Fruit fly (Drosophila melanogaster) whole organism, wandering third instar larva: ENCODE results near the gene tplus3b.

Experiments used
- Abd-B ChIP-seq: fragments of >200 bp; optimal IDR thresholded peaks from 2 replicates; lab custom pipeline; 2017; ENCODE audit warnings: missing biosample characterization, missing genetic modification characterization
- CG9705 ChIP-seq: fragments of 200-800 bp; sonication (Bioruptor generic); optimal IDR thresholded peaks from 2 replicates; lab custom pipeline; 2018; ENCODE audit warnings: missing biosample characterization, mild to moderate bottlenecking, missing genetic modification characterization
- CrebA ChIP-seq: fragments of 200-800 bp; sonication (Bioruptor generic); optimal IDR thresholded peaks from 2 replicates; lab custom pipeline; 2016; ENCODE audit warnings: missing biosample characterization, mild to moderate bottlenecking, missing genetic modification characterization, borderline replicate concordance
- Dfd ChIP-seq: fragments of >200 bp; optimal IDR thresholded peaks from 2 replicates; lab custom pipeline; 2017; ENCODE audit warnings: missing biosample characterization, missing genetic modification characterization
- Dif ChIP-seq: fragments of 200-275, 200-300 bp; sonication (Bioruptor generic); optimal IDR thresholded peaks from 2 replicates; lab custom pipeline; 2018; ENCODE audit warnings: missing biosample characterization, missing genetic modification characterization; ENCODE audit not compliant: partially characterized antibody
- GATAd ChIP-seq: sonication (Bioruptor generic); optimal IDR thresholded peaks from 2 replicates; lab custom pipeline; 2016; ENCODE audit warnings: missing biosample characterization, missing genetic modification characterization
- HLH106 ChIP-seq: fragments of 200-800 bp; optimal IDR thresholded peaks from 3 replicates; lab custom pipeline; 2019; ENCODE audit warnings: missing biosample characterization, mild to moderate bottlenecking, missing genetic modification characterization, moderate library complexity
- Hnf4 ChIP-seq: fragments of 200-800 bp; sonication (Bioruptor generic); optimal IDR thresholded peaks from 2 replicates; lab custom pipeline; 2016; ENCODE audit warnings: missing biosample characterization, mild to moderate bottlenecking, missing genetic modification characterization
- Hr78 ChIP-seq: fragments of >200 bp; optimal IDR thresholded peaks from 2 replicates; lab custom pipeline; 2017; ENCODE audit warnings: missing biosample characterization, missing genetic modification characterization
- Hr83 ChIP-seq: fragments of 200-300 bp; sonication (Bioruptor generic); optimal IDR thresholded peaks from 2 replicates; lab custom pipeline; 2016; ENCODE audit warnings: missing biosample characterization, mild to moderate bottlenecking, missing genetic modification characterization, moderate library complexity; ENCODE audit not compliant: poor library complexity, severe bottlenecking
- Mio ChIP-seq: sonication (Bioruptor generic); optimal IDR thresholded peaks from 2 replicates; lab custom pipeline; 2016; ENCODE audit warnings: missing biosample characterization, missing genetic modification characterization
- Myc ChIP-seq: fragments of >200 bp; optimal IDR thresholded peaks from 2 replicates; lab custom pipeline; 2017
- N ChIP-seq: fragments of >200 bp; optimal IDR thresholded peaks from 2 replicates; lab custom pipeline; 2018; ENCODE audit warnings: missing biosample characterization, missing external identifiers, missing genetic modification characterization
- OdsH ChIP-seq: fragments of 200-800 bp; sonication (Bioruptor generic); optimal IDR thresholded peaks from 2 replicates; lab custom pipeline; 2016; ENCODE audit warnings: missing biosample characterization, mild to moderate bottlenecking, missing genetic modification characterization
- Rel ChIP-seq, 2 experiments: fragments of 200-800 bp; sonication (Bioruptor generic) in 1 of 2; optimal IDR thresholded peaks; 2 replicates in 1 of 2; 3 replicates in 1 of 2; lab custom pipeline; 2016 to 2019; ENCODE audit warnings: mild to moderate bottlenecking in 2 of 2, missing biosample characterization in 2 of 2, missing genetic modification characterization in 2 of 2, moderate library complexity in 1 of 2
- Sp1 ChIP-seq: fragments of 200-800 bp; sonication (Bioruptor generic); optimal IDR thresholded peaks from 3 replicates; lab custom pipeline; 2019; ENCODE audit warnings: missing biosample characterization, mild to moderate bottlenecking, missing genetic modification characterization, moderate library complexity
- Vsx2 ChIP-seq: fragments of 200-300, 225-300 bp; sonication (Bioruptor generic); optimal IDR thresholded peaks from 2 replicates; lab custom pipeline; 2018; ENCODE audit warnings: missing biosample characterization, missing genetic modification characterization; ENCODE audit not compliant: partially characterized antibody
- br ChIP-seq: fragments of 200-800 bp; sonication (Bioruptor generic); optimal IDR thresholded peaks from 2 replicates; lab custom pipeline; 2016; ENCODE audit warnings: missing biosample characterization, missing genetic modification characterization
- brk ChIP-seq: fragments of 200-800 bp; sonication (Bioruptor generic); optimal IDR thresholded peaks from 2 replicates; lab custom pipeline; 2016; ENCODE audit warnings: missing biosample characterization, mild to moderate bottlenecking, missing genetic modification characterization
- dsf ChIP-seq: sonication (Bioruptor generic); optimal IDR thresholded peaks from 2 replicates; lab custom pipeline; 2016; ENCODE audit warnings: missing biosample characterization, missing genetic modification characterization, borderline replicate concordance
- foxo ChIP-seq, 2 experiments: fragments of 200-800 bp; sonication (Bioruptor generic); optimal IDR thresholded peaks; 2 replicates in 1 of 2; 3 replicates in 1 of 2; lab custom pipeline; 2016 to 2017; ENCODE audit warnings: missing biosample characterization in 2 of 2, missing genetic modification characterization in 2 of 2
- fru ChIP-seq: fragments of 200-800 bp; sonication (Bioruptor generic); optimal IDR thresholded peaks from 3 replicates; lab custom pipeline; 2016; ENCODE audit warnings: missing biosample characterization, mild to moderate bottlenecking, missing genetic modification characterization
- h ChIP-seq: fragments of 200-800 bp; sonication (Bioruptor generic); optimal IDR thresholded peaks from 3 replicates; lab custom pipeline; 2016; ENCODE audit warnings: missing biosample characterization, mild to moderate bottlenecking, missing genetic modification characterization
- jim ChIP-seq: fragments of 175-275, 200-325 bp; sonication (Bioruptor generic); optimal IDR thresholded peaks from 2 replicates; lab custom pipeline; 2016; ENCODE audit warnings: missing biosample characterization, mild to moderate bottlenecking, missing genetic modification characterization
- lola ChIP-seq: fragments of >200 bp; optimal IDR thresholded peaks from 2 replicates; lab custom pipeline; 2017; ENCODE audit warnings: missing biosample characterization, missing genetic modification characterization
- pan ChIP-seq: fragments of >200 bp; optimal IDR thresholded peaks from 2 replicates; lab custom pipeline; 2017
- psq ChIP-seq: fragments of 200-800 bp; sonication (Bioruptor generic); optimal IDR thresholded peaks from 3 replicates; lab custom pipeline; 2017; ENCODE audit warnings: missing biosample characterization, mild to moderate bottlenecking, missing genetic modification characterization, moderate library complexity
- rgr ChIP-seq: fragments of 200-800 bp; sonication (Bioruptor generic); optimal IDR thresholded peaks from 3 replicates; lab custom pipeline; 2016; ENCODE audit warnings: missing biosample characterization, mild to moderate bottlenecking, missing genetic modification characterization
- sv ChIP-seq: fragments of 200-800 bp; sonication (Bioruptor generic); optimal IDR thresholded peaks from 3 replicates; lab custom pipeline; 2016; ENCODE audit warnings: missing biosample characterization, missing genetic modification characterization
- tai ChIP-seq: sonication (Bioruptor generic); optimal IDR thresholded peaks from 2 replicates; lab custom pipeline; 2016; ENCODE audit warnings: missing biosample characterization, missing genetic modification characterization
- usp ChIP-seq: fragments of >200 bp; optimal IDR thresholded peaks from 2 replicates; lab custom pipeline; 2017; ENCODE audit warnings: missing biosample characterization, missing genetic modification characterization
- woc ChIP-seq: sonication (Bioruptor generic); optimal IDR thresholded peaks from 2 replicates; lab custom pipeline; 2016; ENCODE audit warnings: missing biosample characterization, mild to moderate bottlenecking, missing genetic modification characterization

tplus3b gene

dm6 chr2L:22132984-22133383, 28.8 kb upstream of the tplus3b start:
- TF ChIP-seq Hr83 (GFP tag; lab: Kevin White, UChicago), result no peak
- TF ChIP-seq foxo (GFP tag; optimal IDR thresholded peaks at IDR 0.05; lab: Kevin White, UChicago), result no peak
- no peak for TF ChIP-seq Sp1
- no peak for TF ChIP-seq woc (GFP tag; lab: Kevin White, UChicago)
- no peak for TF ChIP-seq h (GFP tag; lab: Kevin White, UChicago)
- TF ChIP-seq br (GFP tag; lab: Kevin White, UChicago), result no peak
- no peak for TF ChIP-seq Hr78 (GFP tag; lab: Kevin White, UChicago)
- no peak for TF ChIP-seq Vsx2
- TF ChIP-seq Mio (GFP tag; lab: Kevin White, UChicago), result no peak
- no peak for TF ChIP-seq GATAd (GFP tag; lab: Kevin White, UChicago)

dm6 chr2L:22131171-22131675, 27.0 kb upstream of the tplus3b start, which contains the start of gene CG42748:
TSS of gene CG42748 (plus strand) at chr2L:22131221.
- TF ChIP-seq woc (GFP tag; lab: Kevin White, UChicago) (peak; percentile 11), dsf (GFP tag; lab: Kevin White, UChicago) (no peak), HLH106 (tag; lab: Kevin White, UChicago) (peak; percentile 30), foxo (GFP tag; optimal IDR thresholded peaks at IDR 0.05; lab: Kevin White, UChicago) (peak in 1 of 2 experiments; percentile 29)

DNA sequence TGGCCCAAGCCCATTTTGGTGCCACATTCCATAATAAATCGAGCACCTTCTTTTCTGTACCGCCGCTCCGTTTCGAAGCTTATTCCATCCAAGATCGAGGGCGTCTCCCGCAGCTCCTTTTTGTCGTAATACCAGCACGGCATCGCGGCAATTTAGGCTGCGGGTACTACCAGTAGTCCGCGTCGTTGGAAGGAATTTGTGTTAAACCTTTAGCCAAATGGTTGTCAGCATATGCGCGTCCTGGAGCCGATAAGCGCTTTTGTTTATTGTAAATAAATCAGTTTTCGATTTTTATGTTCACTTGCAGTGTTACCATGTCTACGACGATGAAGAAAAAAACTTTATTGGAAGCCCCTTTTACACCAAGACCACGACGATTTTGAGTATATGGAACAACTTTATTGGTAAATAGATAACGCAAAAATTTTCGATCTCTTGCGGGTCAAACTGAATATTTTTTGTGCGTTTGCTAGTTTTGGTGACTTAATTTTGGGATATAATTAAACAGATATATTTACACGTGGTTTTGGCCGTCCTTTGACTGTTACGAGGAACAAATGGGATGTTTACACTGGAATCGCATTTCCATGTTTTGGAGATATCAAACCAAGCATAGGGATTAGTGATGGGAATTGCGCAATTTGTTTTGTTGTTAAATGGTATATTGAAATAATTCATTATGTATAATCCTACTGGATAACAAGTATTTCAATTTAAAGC, 25.5 kb upstream of the tplus3b start, which contains the start of gene CycK:
Gene CycK (minus strand): TSS at position 562 of the 720 bp plus-strand sequence.
- TF ChIP-seq brk (no peak), OdsH (GFP tag; lab: Kevin White, UChicago) (no peak), Sp1 (no peak), CrebA (no peak), GATAd (GFP tag; lab: Kevin White, UChicago) (no peak), Dfd (GFP tag; lab: Kevin White, UChicago) (no peak), foxo (GFP tag; optimal IDR thresholded peaks at IDR 0.05; lab: Kevin White, UChicago) (peak in 1 of 2 experiments; percentile 3), sv (no peak), Myc (lab: Kevin White, UChicago) (peak; percentile 53), Hnf4 (GFP tag; lab: Kevin White, UChicago) (peak; percentile 32), N (peak; percentile 65), Vsx2 (no peak), fru (GFP tag; lab: Kevin White, UChicago) (no peak), dsf (GFP tag; lab: Kevin White, UChicago) (no peak), Hr78 (GFP tag; lab: Kevin White, UChicago) (no peak), br (GFP tag; lab: Kevin White, UChicago) (no peak), Rel (GFP tag; optimal IDR thresholded peaks at IDR 0.05; lab: Kevin White, UChicago) (no peak), Rel (tag; optimal IDR thresholded peaks at IDR 0.05; lab: Kevin White, UChicago) (peak; percentile 8), HLH106 (tag; lab: Kevin White, UChicago) (peak; percentile 43), psq (GFP tag; lab: Kevin White, UChicago) (no peak), woc (GFP tag; lab: Kevin White, UChicago) (peak; percentile 74), jim (no peak), lola (GFP tag; lab: Kevin White, UChicago) (no peak), usp (GFP tag; lab: Kevin White, UChicago) (no peak), tai (GFP tag; lab: Kevin White, UChicago) (no peak), Mio (GFP tag; lab: Kevin White, UChicago) (no peak), Hr83 (GFP tag; lab: Kevin White, UChicago) (no peak), CG9705 (GFP tag; lab: Kevin White, UChicago) (no peak), Dif (GFP tag; lab: Kevin White, UChicago) (no peak)

- TF ChIP-seq Rel (GFP tag; optimal IDR thresholded peaks at IDR 0.05; lab: Kevin White, UChicago), result no peak
- no peak for TF ChIP-seq Rel (tag; optimal IDR thresholded peaks at IDR 0.05; lab: Kevin White, UChicago)
- TF ChIP-seq rgr, result no peak
- TF ChIP-seq br (GFP tag; lab: Kevin White, UChicago), result no peak
- no peak for TF ChIP-seq tai (GFP tag; lab: Kevin White, UChicago)
- TF ChIP-seq Abd-B (GFP tag; lab: Kevin White, UChicago), result no peak
- no peak for TF ChIP-seq OdsH (GFP tag; lab: Kevin White, UChicago)
- no peak for TF ChIP-seq pan
- peak; percentile 92 for TF ChIP-seq lola (GFP tag; lab: Kevin White, UChicago)
- peak; percentile 11 for TF ChIP-seq Myc (lab: Kevin White, UChicago)
- TF ChIP-seq Sp1, result no peak
- peak; percentile 70 for TF ChIP-seq Hr78 (GFP tag; lab: Kevin White, UChicago)
- no peak for TF ChIP-seq GATAd (GFP tag; lab: Kevin White, UChicago)
- TF ChIP-seq woc (GFP tag; lab: Kevin White, UChicago), result peak; percentile 63
- TF ChIP-seq sv, result no peak
- TF ChIP-seq usp (GFP tag; lab: Kevin White, UChicago), result no peak
- TF ChIP-seq brk, result no peak
- TF ChIP-seq Hnf4 (GFP tag; lab: Kevin White, UChicago), result no peak
- peak; percentile 92 for TF ChIP-seq N
- peak; percentile 25 for TF ChIP-seq HLH106 (tag; lab: Kevin White, UChicago)
- TF ChIP-seq Mio (GFP tag; lab: Kevin White, UChicago), result no peak
Observed at dm6 chr2L:22121651-22122165, 17.5 kb upstream of the tplus3b start.
